Worm (Caenorhabditis elegans): ENCODE data around the gene spp-8.

DNA sequence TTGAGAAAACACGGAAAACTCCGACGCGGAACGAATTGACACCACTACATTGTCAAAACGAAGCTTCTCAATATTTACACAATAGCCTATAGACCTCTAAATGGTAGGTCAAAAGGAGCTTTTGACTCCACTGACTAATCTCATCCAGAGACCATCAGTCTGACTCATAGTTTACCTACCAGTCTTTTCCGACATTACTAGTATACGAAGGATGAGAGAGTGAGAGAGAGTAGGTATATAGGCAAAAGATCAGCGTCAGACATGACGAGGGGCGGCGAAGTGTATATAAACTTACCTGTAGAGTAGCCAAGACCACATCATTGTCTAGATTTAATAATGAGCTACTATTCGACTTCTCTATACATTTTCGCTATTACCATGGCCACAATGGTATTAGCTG, 5.7 kb downstream of the spp-8 start, which contains the start of gene srlf-3:
- TF ChIP-seq ref-1 (GFP tag; conservative IDR thresholded peaks at IDR 0.05) = no peak
- TF ChIP-seq med-1 (GFP tag; optimal IDR thresholded peaks at IDR 0.05; ENCODE audit: insufficient read depth) = no peak
- no peak for TF ChIP-seq cog-1 (tag; optimal IDR thresholded peaks at IDR 0.05)
- no peak for TF ChIP-seq tab-1 (GFP tag; IDR thresholded peaks at IDR 0.05)
- TF ChIP-seq T22C8.4 (GFP tag; IDR thresholded peaks at IDR 0.05) = no peak
- no peak for TF ChIP-seq ztf-23 (GFP tag; IDR thresholded peaks at IDR 0.05)
- no peak for TF ChIP-seq klf-2 (GFP tag; conservative IDR thresholded peaks at IDR 0.05)
- no peak for TF ChIP-seq ztf-29 (GFP tag; IDR thresholded peaks at IDR 0.05)
- TF ChIP-seq flt-1 (GFP tag; IDR thresholded peaks at IDR 0.05) = no peak

Measured in whole organism, midembryonic.